Worm (Caenorhabditis elegans): ENCODE results near the gene Y81B9A.2.
"Not testable (repeated sequence)": the region's sequence is repeated elsewhere in the genome, so short reads cannot be mapped to it uniquely, and the experiment has no call there.

The Y81B9A.2 gene

DNA sequence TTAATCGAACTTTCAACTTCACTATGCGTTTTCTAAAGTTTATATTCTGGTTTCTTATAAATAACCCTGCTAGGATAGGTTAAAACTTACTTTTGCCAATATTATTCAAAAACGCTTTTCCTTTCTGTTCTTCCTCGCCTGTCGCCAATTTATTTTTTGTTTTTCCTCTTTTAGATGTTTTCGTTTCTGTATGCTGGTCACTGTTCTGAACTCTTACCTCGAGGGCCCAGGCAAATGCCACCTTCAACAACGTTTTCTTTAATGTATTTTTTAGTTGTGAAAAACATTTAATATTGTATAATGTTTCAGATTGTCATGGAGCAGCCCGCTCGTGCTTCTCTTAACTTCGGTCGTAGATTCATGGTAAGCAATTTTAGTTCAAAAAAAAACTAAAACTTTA lies 1.8 kb upstream of the Y81B9A.2 start, which contains the start of gene Y81B9A.3:
TSS of gene Y81B9A.3 (plus strand) at position 301 of the 400 bp plus-strand sequence.
- no peak for TF ChIP-seq unc-62 (GFP tag; optimal IDR thresholded peaks at IDR 0.05)

DNA sequence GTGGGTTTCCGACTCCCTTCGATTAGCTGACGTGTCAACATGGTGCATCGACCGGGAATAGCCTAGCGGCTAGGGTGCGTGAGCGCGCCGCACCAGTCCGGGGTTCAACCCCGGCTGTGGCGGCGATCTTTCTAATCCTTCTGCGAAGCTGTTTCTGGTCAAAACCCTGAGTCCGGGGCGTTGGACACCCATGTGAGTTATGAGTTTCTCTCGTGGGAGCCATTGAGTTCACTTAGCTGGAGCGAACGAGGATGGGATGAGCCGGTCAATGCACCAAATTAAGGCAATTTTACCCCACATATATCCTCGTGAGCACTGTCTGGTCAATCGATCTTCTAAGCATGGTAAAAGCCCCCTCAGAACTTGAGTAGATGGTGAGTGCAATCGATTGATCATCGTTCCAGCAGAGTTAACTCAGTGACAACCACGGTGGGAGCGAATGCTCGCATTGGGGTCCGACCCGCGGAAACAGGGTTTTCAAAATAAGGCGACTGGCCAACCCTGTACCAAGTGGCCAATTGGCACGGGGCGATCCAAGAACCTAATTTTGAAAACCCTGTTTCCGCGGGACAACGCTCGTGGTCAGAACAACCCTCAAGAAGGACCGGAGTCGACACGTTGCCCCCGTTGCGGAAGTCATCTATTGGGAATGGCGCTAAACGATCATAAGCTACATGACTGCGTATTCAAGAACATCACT lies 8.0 kb downstream of the Y81B9A.2 start, which contains the start of gene Y81B9A.1:
TSS of gene Y81B9A.1 (plus strand) at position 650 of the 700 bp plus-strand sequence.
- no peak for TF ChIP-seq unc-62 (GFP tag; optimal IDR thresholded peaks at IDR 0.05)

DNA sequence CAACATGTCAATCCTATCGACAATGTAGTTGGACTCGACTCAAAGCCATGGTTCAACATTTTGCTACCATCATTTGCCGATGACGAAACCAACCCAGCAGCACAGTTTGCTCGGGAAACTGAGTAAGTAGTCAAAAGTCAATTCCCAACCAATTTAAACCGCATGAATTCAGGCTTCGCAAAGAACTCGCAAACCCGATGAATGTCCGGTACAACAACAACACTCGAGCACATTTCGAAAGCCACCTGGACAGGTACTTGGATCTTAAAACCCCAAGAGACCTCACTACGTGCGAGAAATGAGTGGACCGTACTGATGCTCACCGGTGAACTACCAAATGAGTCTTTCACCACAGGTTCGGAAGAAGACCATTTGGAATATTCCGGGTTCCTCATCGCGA lies 10.1 kb downstream of the Y81B9A.2 start:
- no peak for TF ChIP-seq unc-62 (GFP tag; optimal IDR thresholded peaks at IDR 0.05)

DNA sequence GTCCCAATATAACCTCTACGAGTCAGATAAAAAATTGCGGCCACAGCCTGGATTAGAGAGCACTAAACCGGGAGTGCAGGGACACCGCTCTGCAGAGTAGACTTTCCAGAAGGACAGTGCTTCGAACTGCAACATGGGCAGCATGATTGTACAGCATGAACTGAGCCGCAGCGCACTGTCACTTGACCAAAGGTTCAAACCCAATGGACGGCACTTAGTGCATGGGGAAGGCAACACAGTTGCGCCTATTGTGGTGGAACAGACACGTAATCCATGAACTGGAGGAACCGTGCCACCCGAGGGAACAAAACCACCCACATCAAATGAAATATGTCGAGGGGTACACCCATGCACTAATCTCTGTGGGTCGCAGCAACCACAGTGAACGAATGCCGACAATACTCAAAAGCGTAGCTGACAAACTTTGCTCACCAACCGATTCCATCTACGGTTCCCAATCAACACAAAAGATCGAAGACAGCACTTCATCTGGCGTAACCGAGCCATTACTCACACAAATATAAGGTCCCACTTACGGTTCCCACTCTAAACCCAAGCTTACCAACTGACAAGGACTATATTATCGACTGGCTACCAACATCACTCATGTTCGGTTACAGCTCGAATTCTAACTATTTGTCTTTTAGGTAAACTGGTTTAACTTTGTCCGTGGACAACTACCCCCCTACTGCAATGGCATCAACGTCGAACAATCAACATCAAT lies 11.6 kb downstream of the Y81B9A.2 start:
- no peak for TF ChIP-seq unc-62 (GFP tag; optimal IDR thresholded peaks at IDR 0.05)

DNA sequence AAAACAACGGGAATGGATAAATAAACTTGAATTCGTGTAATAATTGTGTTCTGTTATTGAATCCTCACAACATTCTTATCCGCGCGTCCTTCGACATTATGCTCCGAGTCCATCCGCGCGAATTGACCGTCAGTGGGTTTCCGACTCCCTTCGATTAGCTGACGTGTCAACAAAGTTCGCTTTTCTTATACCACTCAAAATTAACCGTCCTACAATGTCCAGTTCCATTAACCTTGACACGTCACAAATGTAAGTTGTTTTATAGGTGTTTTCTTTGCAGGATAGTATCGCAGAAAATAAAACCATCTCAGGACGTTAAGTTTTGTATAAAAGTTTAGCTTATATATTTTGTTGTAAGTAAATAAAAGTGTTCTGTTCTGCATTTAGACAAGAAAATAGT lies 19.5 kb downstream of the Y81B9A.2 start, which contains the start of gene crb-3:
TSS of gene crb-3 (plus strand) at position 301 of the 400 bp plus-strand sequence.
- not testable (repeated sequence) for TF ChIP-seq unc-62 (GFP tag; optimal IDR thresholded peaks at IDR 0.05)

DNA sequence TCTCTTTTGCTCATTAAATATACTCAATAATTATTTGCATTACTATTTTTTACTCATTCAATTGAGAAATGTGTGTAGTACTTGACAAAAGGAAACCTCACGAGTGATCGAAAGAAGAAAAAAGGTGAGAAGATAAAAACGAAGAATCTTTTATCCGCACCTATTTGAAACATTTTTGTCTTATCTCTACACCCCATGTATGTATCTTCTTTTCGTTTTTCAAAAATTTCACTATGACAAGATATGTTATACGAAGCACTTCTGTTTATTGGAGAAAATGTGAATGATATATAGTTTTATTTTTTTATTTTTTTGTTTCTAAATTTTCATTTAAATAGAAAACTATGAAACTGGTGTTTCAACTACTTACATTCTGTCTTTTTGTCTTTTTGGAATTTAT lies 21.1 kb downstream of the Y81B9A.2 start:
- no peak for TF ChIP-seq unc-62 (GFP tag; optimal IDR thresholded peaks at IDR 0.05)

DNA sequence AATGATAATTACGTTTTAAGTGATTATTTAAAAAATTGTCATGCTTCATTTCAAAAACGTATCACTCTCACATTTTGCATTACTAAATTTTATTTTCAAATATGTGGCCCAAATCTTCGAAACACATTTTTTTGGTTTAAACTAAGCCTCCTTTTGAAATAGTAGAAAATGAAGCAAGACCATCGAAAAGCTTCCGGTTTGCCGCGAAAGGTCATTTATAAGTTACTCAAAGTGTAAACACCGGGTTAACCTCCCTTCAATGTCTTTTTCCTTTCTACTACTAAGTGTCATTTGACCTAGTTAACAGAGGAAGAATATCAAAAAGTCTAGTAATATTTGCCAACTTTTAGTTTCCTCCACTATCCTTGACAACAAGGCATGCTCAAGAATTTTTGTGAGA lies 22.8 kb downstream of the Y81B9A.2 start:
- TF ChIP-seq unc-62 (GFP tag; optimal IDR thresholded peaks at IDR 0.05) = no peak

DNA sequence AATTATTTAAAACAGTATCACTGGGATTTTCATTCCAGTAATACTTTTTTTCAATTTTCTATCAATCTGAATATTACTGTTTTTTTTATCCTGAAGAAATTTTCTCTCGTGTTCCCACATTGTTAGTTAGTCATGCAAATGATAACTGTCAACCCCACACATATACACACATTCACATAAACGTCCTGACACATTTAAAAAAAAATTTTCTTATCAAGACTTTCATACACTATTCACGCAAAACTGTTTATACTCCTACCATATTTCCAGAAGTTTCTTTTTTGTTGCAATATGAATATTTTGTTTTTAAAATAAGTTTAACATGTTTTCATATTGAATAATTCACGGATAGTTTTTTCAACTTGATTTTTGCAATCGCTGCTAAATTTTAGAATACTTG lies 24.6 kb downstream of the Y81B9A.2 start:
- no peak for TF ChIP-seq unc-62 (GFP tag; optimal IDR thresholded peaks at IDR 0.05)

DNA sequence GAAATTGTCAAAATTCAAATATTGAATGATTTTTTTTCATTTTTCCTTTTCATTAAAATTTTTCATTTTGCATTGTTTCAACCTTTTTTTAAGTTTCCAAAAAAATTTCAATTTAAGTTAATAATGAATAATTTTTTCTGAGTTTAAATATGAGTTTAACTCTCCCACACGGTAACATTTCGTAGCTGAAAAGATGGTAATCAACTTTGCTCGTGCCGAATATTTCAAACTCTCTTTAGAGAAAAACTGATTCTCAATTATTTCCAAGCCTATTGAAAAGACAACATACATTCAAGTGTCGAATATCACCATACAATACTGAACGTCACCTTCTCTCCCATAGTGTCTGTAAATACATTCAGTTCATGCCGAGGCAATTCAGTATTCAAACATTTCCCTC lies 25.0 kb downstream of the Y81B9A.2 start:
- TF ChIP-seq unc-62 (GFP tag; optimal IDR thresholded peaks at IDR 0.05) = no peak

DNA sequence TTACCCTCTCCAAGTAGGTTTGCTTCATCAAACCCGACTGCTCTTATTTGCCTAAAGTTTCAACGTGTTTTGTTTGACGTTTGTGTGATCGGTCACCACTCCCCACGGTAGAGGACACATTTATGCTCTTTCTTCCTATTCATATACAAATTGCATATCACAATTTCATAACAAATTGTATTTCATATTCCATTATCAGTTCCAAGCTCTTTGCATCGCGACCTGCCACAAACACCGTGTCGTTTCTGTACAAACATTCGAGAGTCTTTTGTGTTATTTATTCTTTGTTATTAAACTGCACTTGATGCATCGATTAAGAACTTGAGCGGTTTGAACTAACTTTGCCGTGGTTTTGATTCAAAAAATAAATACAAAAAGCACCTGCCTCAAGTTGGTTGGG lies 26.1 kb downstream of the Y81B9A.2 start:
- TF ChIP-seq unc-62 (GFP tag; optimal IDR thresholded peaks at IDR 0.05) = no peak

DNA sequence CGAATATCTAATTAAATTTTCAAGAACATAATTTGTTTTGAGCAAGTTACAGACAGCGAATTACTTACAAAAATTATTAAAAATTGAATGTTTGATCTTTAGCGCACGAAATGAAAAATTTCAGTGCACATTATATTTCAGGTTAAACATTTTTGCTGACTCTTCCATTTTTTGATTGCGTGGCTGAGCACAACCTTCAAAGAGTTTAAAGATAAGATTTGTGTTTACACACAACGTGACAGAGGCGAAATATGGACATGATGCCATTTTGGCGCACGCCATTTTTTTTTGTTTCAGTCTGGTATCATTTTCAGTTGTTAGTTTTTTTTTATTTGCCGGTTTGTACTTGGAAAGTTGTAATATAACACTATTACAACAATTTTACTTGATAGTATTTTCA lies 28.7 kb downstream of the Y81B9A.2 start:
- no peak for TF ChIP-seq unc-62 (GFP tag; optimal IDR thresholded peaks at IDR 0.05)

DNA sequence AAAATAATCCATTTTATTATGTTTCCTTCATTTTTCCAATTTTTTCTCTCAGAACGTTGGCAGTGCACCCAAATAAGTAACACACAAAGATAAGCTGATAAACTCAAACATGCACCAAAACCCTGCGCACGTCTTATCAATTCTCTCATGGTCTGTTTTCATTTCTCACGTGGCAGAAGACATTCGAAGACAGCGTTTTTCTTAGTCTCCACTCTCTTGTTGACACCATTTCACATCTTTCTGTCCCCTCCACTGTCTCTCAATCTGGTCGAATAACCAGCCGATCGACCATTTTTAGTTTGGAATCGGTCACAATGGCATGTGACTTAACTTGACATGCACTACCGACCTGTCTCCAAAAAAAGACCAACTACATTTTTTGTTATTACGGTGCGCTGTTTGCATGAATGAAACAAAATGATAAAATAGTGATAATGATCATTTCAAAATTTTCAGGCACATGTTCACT lies 30.0 kb downstream of the Y81B9A.2 start, which contains the start of gene C35B8.3:
TSS of gene C35B8.3 (plus strand) at position 51 of the 469 bp plus-strand sequence.
- TF ChIP-seq unc-62 (GFP tag; optimal IDR thresholded peaks at IDR 0.05) = no peak

DNA sequence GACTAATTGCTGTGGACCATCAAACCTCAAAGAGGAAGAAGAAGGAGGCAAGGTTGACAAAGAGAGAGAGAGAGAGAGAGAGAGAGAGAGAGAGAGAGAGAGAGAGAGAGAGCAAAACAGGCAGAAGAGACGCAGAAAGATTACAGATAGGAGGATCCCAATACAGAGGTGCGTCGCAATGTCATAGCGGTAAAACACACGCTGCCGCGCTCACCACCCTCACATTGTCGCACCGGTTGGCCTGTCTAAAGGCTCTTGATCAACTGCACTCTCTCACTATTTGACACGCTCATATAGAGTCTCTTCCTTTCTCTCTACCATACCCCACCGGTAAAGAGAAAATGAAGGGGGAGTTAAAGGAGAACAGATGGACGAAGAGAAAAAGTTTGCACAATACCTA lies 41.3 kb downstream of the Y81B9A.2 start:
- no peak for TF ChIP-seq unc-62 (GFP tag; optimal IDR thresholded peaks at IDR 0.05)

DNA sequence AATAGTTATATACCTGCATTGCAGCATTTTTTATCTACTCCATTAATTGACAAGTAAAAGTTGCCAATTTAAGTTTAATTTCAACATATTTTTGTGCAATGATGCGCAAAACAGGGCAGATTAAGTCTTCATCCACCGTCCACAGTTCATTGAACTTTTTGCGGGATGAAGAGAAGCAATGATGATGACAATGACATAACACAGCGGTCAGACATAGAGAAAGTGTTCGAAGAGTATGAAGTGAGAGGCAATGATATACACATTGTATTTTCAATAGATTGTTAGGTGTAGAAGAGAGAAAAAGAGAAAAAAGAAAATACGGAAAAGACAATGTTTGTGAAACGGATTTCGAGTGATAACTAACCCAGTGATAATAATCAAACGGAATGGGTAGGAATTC lies 43.0 kb downstream of the Y81B9A.2 start:
- TF ChIP-seq unc-62 (GFP tag; optimal IDR thresholded peaks at IDR 0.05) = no peak

DNA sequence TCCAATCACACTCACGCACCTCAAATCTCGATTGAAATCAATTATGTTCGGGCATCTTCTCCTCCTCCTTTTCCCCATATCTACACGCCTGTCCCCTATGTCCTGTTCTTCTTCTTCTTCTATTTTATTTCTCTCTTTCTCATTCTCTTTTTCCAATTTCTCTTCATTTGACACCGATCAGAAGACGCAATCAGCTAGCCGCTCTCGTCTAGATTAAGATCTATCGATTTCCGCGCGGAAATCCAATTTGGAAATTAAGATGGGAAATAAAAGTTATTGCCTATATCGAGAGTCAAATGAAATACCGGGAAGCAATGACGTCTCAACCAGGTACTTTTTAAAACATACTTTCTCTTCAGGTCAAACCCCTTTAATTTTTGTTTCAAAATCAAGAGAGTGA lies 44.5 kb downstream of the Y81B9A.2 start:
- no peak for TF ChIP-seq unc-62 (GFP tag; optimal IDR thresholded peaks at IDR 0.05)

DNA sequence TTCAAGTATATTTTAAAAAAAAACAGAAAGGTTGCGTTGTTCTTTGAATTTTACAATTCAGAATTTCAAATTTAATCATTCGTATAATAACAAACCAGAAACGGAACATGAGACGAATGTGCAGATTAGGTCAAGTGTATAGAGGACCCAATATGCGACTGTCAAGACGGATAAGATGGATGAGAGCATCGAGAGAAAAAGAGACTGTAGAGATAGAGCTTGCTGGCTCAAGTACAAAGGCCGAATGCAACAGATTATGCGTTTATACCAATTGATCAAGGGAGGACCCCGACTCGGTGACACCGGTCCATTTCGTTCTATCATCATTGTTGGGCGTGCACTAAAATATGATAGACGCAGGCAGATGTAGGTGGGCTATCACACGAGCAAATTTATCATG lies 46.4 kb downstream of the Y81B9A.2 start:
- no peak for TF ChIP-seq unc-62 (GFP tag; optimal IDR thresholded peaks at IDR 0.05)

DNA sequence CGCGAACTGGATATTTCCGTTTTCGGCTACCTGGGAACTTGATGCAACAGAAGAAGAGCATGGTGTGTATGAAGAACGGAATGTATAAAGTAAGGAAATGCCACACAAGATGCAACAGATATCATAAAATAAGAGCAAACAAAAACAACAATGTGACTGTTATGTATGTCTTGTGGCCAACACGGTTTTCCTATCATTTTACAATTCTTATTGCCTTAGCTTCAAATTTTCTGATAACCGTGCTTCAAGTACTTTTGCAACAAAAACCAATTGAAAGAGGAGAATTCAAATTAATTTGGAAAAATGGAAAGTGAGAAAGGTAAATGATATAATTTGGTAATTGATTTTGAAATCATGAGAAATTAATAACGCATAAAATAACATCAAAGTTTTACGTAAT lies 47.6 kb downstream of the Y81B9A.2 start:
- no peak for TF ChIP-seq unc-62 (GFP tag; optimal IDR thresholded peaks at IDR 0.05)
